Worm (Caenorhabditis elegans): ENCODE results near the gene F56D6.22.

- TF ChIP-seq lsy-2 (tag; optimal IDR thresholded peaks at IDR 0.05), result no peak
- no peak for TF ChIP-seq Y116A8C.19 (tag; optimal IDR thresholded peaks at IDR 0.05; ENCODE audit: borderline replicate concordance)
- TF ChIP-seq fos-1 (tag; optimal IDR thresholded peaks at IDR 0.05), result no peak
- TF ChIP-seq nhr-71 (tag; optimal IDR thresholded peaks at IDR 0.05), result no peak
- no peak for TF ChIP-seq ztf-4 (tag; optimal IDR thresholded peaks at IDR 0.05)
- TF ChIP-seq tbx-2 (tag; optimal IDR thresholded peaks at IDR 0.05), result no peak
- TF ChIP-seq lin-15B (tag; optimal IDR thresholded peaks at IDR 0.05), result no peak
- no peak for TF ChIP-seq elt-2 (tag; optimal IDR thresholded peaks at IDR 0.05)
- TF ChIP-seq elt-3 (tag; optimal IDR thresholded peaks at IDR 0.05), result no peak
- TF ChIP-seq nhr-77 (tag; optimal IDR thresholded peaks at IDR 0.05), result no peak
- no peak for TF ChIP-seq nhr-237 (tag; optimal IDR thresholded peaks at IDR 0.05)
- TF ChIP-seq ceh-82 (tag; optimal IDR thresholded peaks at IDR 0.05), result no peak
- no peak for TF ChIP-seq pqm-1 (tag; optimal IDR thresholded peaks at IDR 0.05)
- TF ChIP-seq lin-35 (GFP tag; optimal IDR thresholded peaks at IDR 0.05), result no peak
These were observed 12.1 kb upstream of the F56D6.22 start, which contains the start of gene srz-19 for ce11 chrIV:3919506-3919905.

Measured in whole organism, L1 larva.